Fruit fly (Drosophila melanogaster): ENCODE measurements around the gene tll.

The tll gene

dm6 chr3R:30865365-30865770 is 13.3 kb downstream of the tll start (continued):
- no peak for TF ChIP-seq pita (GFP tag; optimal IDR thresholded peaks at IDR 0.05)
- TF ChIP-seq CG18262 (tag; optimal IDR thresholded peaks at IDR 0.05): peak; percentile 55
- no peak for TF ChIP-seq Dbx (GFP tag; IDR thresholded peaks at IDR 0.05)
- no peak for TF ChIP-seq ato (GFP tag; IDR thresholded peaks at IDR 0.05; ENCODE audit: partially characterized antibody)
- no peak for TF ChIP-seq CG16779 (GFP tag; IDR thresholded peaks at IDR 0.05)
- peak; percentile 54 for TF ChIP-seq CG8924 (tag; optimal IDR thresholded peaks at IDR 0.05)
- peak; percentile 30; the same call in 1 of the 3 replicates for TF ChIP-seq croc (GFP tag; conservative IDR thresholded peaks at IDR 0.05)
- TF ChIP-seq Eip74EF (GFP tag; optimal IDR thresholded peaks at IDR 0.05): no peak
- TF ChIP-seq az2 (GFP tag; optimal IDR thresholded peaks at IDR 0.05): peak; percentile 0
- peak; percentile 23 for TF ChIP-seq CG3407 (GFP tag; optimal IDR thresholded peaks at IDR 0.05)
- peak; percentile 55 for TF ChIP-seq CoRest (tag; optimal IDR thresholded peaks at IDR 0.05)
- peak; percentile 43; the same call in 1 of the 2 replicates for TF ChIP-seq CG10959 (GFP tag; IDR thresholded peaks at IDR 0.05)
- TF ChIP-seq sisA (GFP tag; IDR thresholded peaks at IDR 0.05): 0 out of 2 replicates have a peak, but pooled peaks have one; percentile 21
- TF ChIP-seq CG12391 (tag; optimal IDR thresholded peaks at IDR 0.05): peak; percentile 53
- TF ChIP-seq CG7357 (GFP tag; IDR thresholded peaks at IDR 0.05): 0 out of 3 replicates have a peak, but pooled peaks have one; percentile 34
- TF ChIP-seq cato (GFP tag; optimal IDR thresholded peaks at IDR 0.05; ENCODE audit: borderline replicate concordance): no peak
- TF ChIP-seq Hr51 (GFP tag; optimal IDR thresholded peaks at IDR 0.05): peak in 1 of 2 experiments; percentile 40
- no peak for TF ChIP-seq E2f2 (GFP tag; IDR thresholded peaks at IDR 0.05)
- TF ChIP-seq gce (GFP tag; IDR thresholded peaks at IDR 0.05): no peak
- TF ChIP-seq Xrp1 (GFP tag; IDR thresholded peaks at IDR 0.05): peak; percentile 73
- peak; percentile 58 for TF ChIP-seq gem (tag; optimal IDR thresholded peaks at IDR 0.05)
- TF ChIP-seq lola (GFP tag; optimal IDR thresholded peaks at IDR 0.05): peak in 1 of 3 experiments; percentile 66
- peak; percentile 45; the same call in 1 of the 3 replicates for TF ChIP-seq CG11695 (GFP tag; IDR thresholded peaks at IDR 0.05)
- TF ChIP-seq gcm (GFP tag; optimal IDR thresholded peaks at IDR 0.05): peak; percentile 25
- TF ChIP-seq Ssrp (tag; optimal IDR thresholded peaks at IDR 0.05): peak; percentile 21
- TF ChIP-seq exex (tag; optimal IDR thresholded peaks at IDR 0.05): no peak
- peak; percentile 72 for TF ChIP-seq CG2712 (tag; optimal IDR thresholded peaks at IDR 0.05)
- no peak for TF ChIP-seq CG9437 (GFP tag; optimal IDR thresholded peaks at IDR 0.05)
- TF ChIP-seq dmrt99B (tag; optimal IDR thresholded peaks at IDR 0.05): peak; percentile 55
- TF ChIP-seq ap (GFP tag; IDR thresholded peaks at IDR 0.05): 0 out of 2 replicates have a peak, but pooled peaks have one; percentile 17
- TF ChIP-seq so (GFP tag; IDR thresholded peaks at IDR 0.05): peak; percentile 61; the same call in 1 of the 3 replicates
- TF ChIP-seq CG4360 (GFP tag; IDR thresholded peaks at IDR 0.05): peak; percentile 33; the same call in 1 of the 2 replicates
- peak; percentile 43 for TF ChIP-seq CG9727 (GFP tag; optimal IDR thresholded peaks at IDR 0.05)
- no peak for TF ChIP-seq CG15073 (GFP tag; optimal IDR thresholded peaks at IDR 0.05)
- TF ChIP-seq CG13296 (GFP tag; optimal IDR thresholded peaks at IDR 0.05): no peak
- 0 out of 3 replicates have a peak, but pooled peaks have one; percentile 23 for TF ChIP-seq CG17361 (GFP tag; IDR thresholded peaks at IDR 0.05)
- no peak for TF ChIP-seq CG4328 (GFP tag; optimal IDR thresholded peaks at IDR 0.05)
- TF ChIP-seq cas (GFP tag; IDR thresholded peaks at IDR 0.05): no peak
- TF ChIP-seq pros (GFP tag; optimal IDR thresholded peaks at IDR 0.05): peak; percentile 93
- no peak for TF ChIP-seq CG6683 (GFP tag; optimal IDR thresholded peaks at IDR 0.05)
- peak; percentile 48 for TF ChIP-seq D19A (tag; optimal IDR thresholded peaks at IDR 0.05)
- no peak for TF ChIP-seq Hmr (GFP tag; optimal IDR thresholded peaks at IDR 0.05)
- TF ChIP-seq CG7556 (GFP tag; optimal IDR thresholded peaks at IDR 0.05): peak; percentile 57
- peak; percentile 41 for TF ChIP-seq Blimp-1 (GFP tag; optimal IDR thresholded peaks at IDR 0.05)
- TF ChIP-seq gsb (GFP tag; IDR thresholded peaks at IDR 0.05): no peak
- TF ChIP-seq trem (tag; optimal IDR thresholded peaks at IDR 0.05): peak; percentile 14
- TF ChIP-seq grau (tag; optimal IDR thresholded peaks at IDR 0.05): peak; percentile 98
- TF ChIP-seq CG1529 (GFP tag; optimal IDR thresholded peaks at IDR 0.05): peak; percentile 36
- TF ChIP-seq tgo (GFP tag; IDR thresholded peaks at IDR 0.05): no peak
